Worm (Caenorhabditis elegans) whole organism, midembryonic: Measurements from ENCODE around the gene bus-1.

ENCODE experiments used
- T22C8.4 ChIP-seq: fragments of 200-800 bp; sonication (Bioruptor generic); IDR thresholded peaks from 2 replicates; pipeline ENCODE4 v1.3.6; 2022; ENCODE audit warnings: missing genetic modification characterization, missing compliant biosample characterization
- cog-1 ChIP-seq: sonication (generic microtip); optimal IDR thresholded peaks from 2 replicates; lab custom pipeline; 2016; ENCODE audit warnings: missing genetic modification characterization, missing compliant biosample characterization
- flt-1 ChIP-seq: fragments of 200-800 bp; sonication (Bioruptor generic); IDR thresholded peaks from 2 replicates; pipeline ENCODE4 v1.3.6; 2022; ENCODE audit warnings: missing genetic modification characterization, missing compliant biosample characterization
- klf-2 ChIP-seq: fragments of 200-800 bp; sonication (Bioruptor generic); conservative IDR thresholded peaks from 2 replicates; pipeline ENCODE4 v1.3.6; 2022; ENCODE audit warnings: missing genetic modification reagents, missing genetic modification characterization, missing compliant biosample characterization
- med-1 ChIP-seq: sonication (generic microtip); optimal IDR thresholded peaks from 2 replicates; lab custom pipeline; 2017; ENCODE audit warnings: missing genetic modification characterization, mild to moderate bottlenecking, missing compliant biosample characterization, antibody characterized with exemption, missing genetic modification reagents; ENCODE audit not compliant: insufficient read depth
- ref-1 ChIP-seq: fragments of 200-800 bp; sonication (Bioruptor generic); conservative IDR thresholded peaks from 2 replicates; pipeline ENCODE4 v1.3.6; 2022; ENCODE audit warnings: missing genetic modification reagents, missing genetic modification characterization, missing compliant biosample characterization
- tab-1 ChIP-seq: fragments of 200-800 bp; sonication (Bioruptor generic); IDR thresholded peaks from 2 replicates; pipeline ENCODE4 v1.3.6; 2022; ENCODE audit warnings: missing genetic modification characterization, missing compliant biosample characterization
- ztf-29 ChIP-seq: fragments of 200-800 bp; sonication (Bioruptor generic); IDR thresholded peaks from 2 replicates; pipeline ENCODE4 v1.3.6; 2022; ENCODE audit warnings: missing genetic modification reagents, missing genetic modification characterization, missing compliant biosample characterization

ce11 chrV:8990194-8990649 lies 34.4 kb downstream of the bus-1 start, which contains the start of gene F59E11.7:
- no peak for TF ChIP-seq T22C8.4 (GFP tag; lab: Robert Waterston, UW)
- TF ChIP-seq klf-2 (GFP tag; lab: Robert Waterston, UW), result no peak
- no peak for TF ChIP-seq tab-1 (GFP tag; lab: Robert Waterston, UW)
- TF ChIP-seq med-1 (GFP tag; lab: Kevin White, UChicago), result no peak
- TF ChIP-seq ref-1 (GFP tag; lab: Robert Waterston, UW), result no peak
- no peak for TF ChIP-seq ztf-29 (GFP tag; lab: Robert Waterston, UW)
- TF ChIP-seq flt-1 (GFP tag; lab: Robert Waterston, UW), result no peak
- TF ChIP-seq cog-1 (tag; lab: Kevin White, UChicago), result no peak
